Worm (Caenorhabditis elegans) whole organism, late embryonic: ENCODE data around the gene acbp-4.
A peak's percentile ranks its signal among the peaks of the same experiment; 100 is the strongest.

Source experiments
- C08G9.2 ChIP-seq: sonication (generic microtip); optimal IDR thresholded peaks from 2 replicates; lab custom pipeline; 2016; ENCODE audit warnings: mild to moderate bottlenecking, missing genetic modification characterization, moderate library complexity, missing compliant biosample characterization
- F13H6.1 ChIP-seq: sonication (generic microtip); optimal IDR thresholded peaks from 2 replicates; lab custom pipeline; 2016; ENCODE audit warnings: missing genetic modification characterization, missing compliant biosample characterization
- K02D7.2 ChIP-seq: sonication (generic microtip); optimal IDR thresholded peaks from 2 replicates; lab custom pipeline; 2017; ENCODE audit warnings: mild to moderate bottlenecking, missing genetic modification characterization, missing compliant biosample characterization
- K09A11.1 ChIP-seq: sonication (generic microtip); optimal IDR thresholded peaks from 2 replicates; lab custom pipeline; 2017; ENCODE audit warnings: antibody characterized with exemption, mild to moderate bottlenecking, missing genetic modification characterization, missing compliant biosample characterization; ENCODE audit not compliant: insufficient read depth
- ahr-1 ChIP-seq: sonication (generic microtip); optimal IDR thresholded peaks from 2 replicates; lab custom pipeline; 2016; ENCODE audit warnings: missing genetic modification characterization, missing compliant biosample characterization
- ceh-14 ChIP-seq: sonication (generic microtip); optimal IDR thresholded peaks from 2 replicates; lab custom pipeline; 2016; ENCODE audit warnings: missing genotype, missing genetic modification characterization, missing compliant biosample characterization
- ceh-18 ChIP-seq: sonication (generic microtip); optimal IDR thresholded peaks from 2 replicates; lab custom pipeline; 2016; ENCODE audit warnings: missing genetic modification characterization, missing compliant biosample characterization
- ceh-22 ChIP-seq: sonication (generic microtip); optimal IDR thresholded peaks from 2 replicates; lab custom pipeline; 2017; ENCODE audit warnings: missing biosample characterization, missing genetic modification characterization
- ceh-24 ChIP-seq: sonication (generic microtip); optimal IDR thresholded peaks from 2 replicates; lab custom pipeline; 2016; ENCODE audit warnings: mild to moderate bottlenecking, missing genetic modification characterization, missing compliant biosample characterization
- ceh-31 ChIP-seq: sonication (generic microtip); optimal IDR thresholded peaks from 2 replicates; lab custom pipeline; 2016; ENCODE audit warnings: missing genetic modification characterization, missing compliant biosample characterization
- ceh-48 ChIP-seq: sonication (generic microtip); optimal IDR thresholded peaks from 2 replicates; lab custom pipeline; 2016; ENCODE audit warnings: missing genetic modification characterization, inconsistent platforms, missing compliant biosample characterization
- che-1 ChIP-seq: sonication (generic microtip); optimal IDR thresholded peaks from 2 replicates; lab custom pipeline; 2016; ENCODE audit warnings: mild to moderate bottlenecking, missing genetic modification characterization, missing compliant biosample characterization
- dmd-4 ChIP-seq: sonication (generic microtip); optimal IDR thresholded peaks from 2 replicates; lab custom pipeline; 2016; ENCODE audit warnings: borderline replicate concordance, missing genetic modification characterization, missing compliant biosample characterization
- elt-2 ChIP-seq: sonication (generic microtip); optimal IDR thresholded peaks from 2 replicates; lab custom pipeline; 2016; ENCODE audit warnings: missing genetic modification reagents, missing genetic modification characterization, missing compliant biosample characterization
- ets-4 ChIP-seq: sonication (generic microtip); optimal IDR thresholded peaks from 2 replicates; lab custom pipeline; 2016; ENCODE audit warnings: missing genetic modification characterization, missing compliant biosample characterization
- fax-1 ChIP-seq: sonication (generic microtip); optimal IDR thresholded peaks from 2 replicates; lab custom pipeline; 2016; ENCODE audit warnings: missing genotype, missing genetic modification characterization, missing compliant biosample characterization
- fkh-10 ChIP-seq: fragments of 150-350 bp; optimal IDR thresholded peaks from 2 replicates; lab custom pipeline; 2014; ENCODE audit warnings: missing biosample characterization, missing genetic modification reagents, missing genetic modification characterization
- hlh-30 ChIP-seq: sonication (generic microtip); optimal IDR thresholded peaks from 2 replicates; lab custom pipeline; 2017; ENCODE audit warnings: antibody characterized with exemption, missing genetic modification characterization, missing compliant biosample characterization; ENCODE audit not compliant: insufficient read depth
- lim-6 ChIP-seq: sonication (generic microtip); optimal IDR thresholded peaks from 2 replicates; lab custom pipeline; 2016; ENCODE audit warnings: missing genetic modification characterization, missing compliant biosample characterization
- nfya-1 ChIP-seq: sonication (generic microtip); optimal IDR thresholded peaks from 2 replicates; lab custom pipeline; 2017; ENCODE audit warnings: missing genetic modification characterization, mild to moderate bottlenecking, missing compliant biosample characterization, antibody characterized with exemption, moderate library complexity
- npax-4 ChIP-seq: sonication (generic microtip); optimal IDR thresholded peaks from 2 replicates; lab custom pipeline; 2016; ENCODE audit warnings: missing genetic modification characterization, missing compliant biosample characterization
- odd-2 ChIP-seq: sonication (generic microtip); optimal IDR thresholded peaks from 2 replicates; lab custom pipeline; 2017; ENCODE audit warnings: antibody characterized with exemption, mild to moderate bottlenecking, missing genetic modification characterization, missing compliant biosample characterization
- pha-2 ChIP-seq: sonication (generic microtip); optimal IDR thresholded peaks from 2 replicates; lab custom pipeline; 2017; ENCODE audit warnings: mild to moderate bottlenecking, missing genetic modification characterization, missing compliant biosample characterization
- pha-4 ChIP-seq: fragments of 150-350 bp; optimal IDR thresholded peaks from 2 replicates; lab custom pipeline; 2018; ENCODE audit warnings: missing biosample characterization, missing genetic modification reagents, missing genetic modification characterization
- pqm-1 ChIP-seq: sonication (generic microtip); optimal IDR thresholded peaks from 2 replicates; lab custom pipeline; 2016; ENCODE audit warnings: missing genetic modification characterization, missing compliant biosample characterization
- pros-1 ChIP-seq: fragments of 150-350 bp; optimal IDR thresholded peaks from 2 replicates; lab custom pipeline; 2014; ENCODE audit warnings: missing biosample characterization, missing genetic modification reagents, missing genetic modification characterization
- ref-2 ChIP-seq: sonication (generic microtip); optimal IDR thresholded peaks from 2 replicates; lab custom pipeline; 2016; ENCODE audit warnings: missing genetic modification characterization, missing compliant biosample characterization
- rnt-1 ChIP-seq: sonication (generic microtip); optimal IDR thresholded peaks from 2 replicates; lab custom pipeline; 2016; ENCODE audit warnings: missing genetic modification characterization, missing compliant biosample characterization
- sdc-2 ChIP-seq: sonication (generic microtip); optimal IDR thresholded peaks from 2 replicates; lab custom pipeline; 2016; ENCODE audit warnings: missing genotype, missing genetic modification characterization, missing compliant biosample characterization
- sox-2 ChIP-seq: fragments of 200-800 bp; sonication (Bioruptor generic); IDR thresholded peaks from 2 replicates; pipeline ENCODE4 v1.3.6; 2022; ENCODE audit warnings: missing genetic modification reagents, missing genetic modification characterization, missing compliant biosample characterization
- tbx-7 ChIP-seq: sonication (generic microtip); optimal IDR thresholded peaks from 2 replicates; lab custom pipeline; 2016; ENCODE audit warnings: missing genotype, missing genetic modification characterization, missing compliant biosample characterization
- unc-42 ChIP-seq: sonication (generic microtip); optimal IDR thresholded peaks from 2 replicates; lab custom pipeline; 2016; ENCODE audit warnings: missing genotype, missing genetic modification characterization, missing compliant biosample characterization
- unc-86 ChIP-seq: sonication (generic microtip); optimal IDR thresholded peaks from 2 replicates; lab custom pipeline; 2016; ENCODE audit warnings: missing genetic modification characterization, missing compliant biosample characterization
- zip-5 ChIP-seq: sonication (generic microtip); optimal IDR thresholded peaks from 2 replicates; lab custom pipeline; 2016; ENCODE audit warnings: missing genetic modification characterization, missing compliant biosample characterization

Gene acbp-4

ce11 chrIII:7287503-7287902 lies 21.4 kb downstream of the acbp-4 start, which contains the start of gene ykt-6:
ykt-6 (minus strand) TSS chrIII:7287603.
- TF ChIP-seq ceh-31 (no peak), ceh-24 (tag; lab: Kevin White, UChicago) (no peak)

ce11 chrIII:7285783-7286182 lies 23.1 kb downstream of the acbp-4 start, which contains the start of gene pho-5:
pho-5 (minus strand) TSS chrIII:7285883.
- TF ChIP-seq che-1: no peak
- no peak for TF ChIP-seq hlh-30 (tag; lab: Kevin White, UChicago)
- no peak for TF ChIP-seq K02D7.2 (tag; lab: Kevin White, UChicago)
- no peak for TF ChIP-seq F13H6.1 (tag; lab: Kevin White, UChicago)
- TF ChIP-seq pha-2 (tag; lab: Kevin White, UChicago): no peak
- TF ChIP-seq K09A11.1 (tag; lab: Kevin White, UChicago): no peak
- no peak for TF ChIP-seq sdc-2
- TF ChIP-seq ref-2: no peak
- TF ChIP-seq elt-2 (tag; lab: Kevin White, UChicago): no peak
- no peak for TF ChIP-seq ceh-18
- no peak for TF ChIP-seq fax-1 (tag; lab: Kevin White, UChicago)
- TF ChIP-seq C08G9.2 (tag; lab: Kevin White, UChicago): no peak
- TF ChIP-seq dmd-4: no peak
- TF ChIP-seq lim-6: no peak
- TF ChIP-seq zip-5 (tag; lab: Kevin White, UChicago): no peak

ce11 chrIII:7281179-7281578 lies 27.7 kb downstream of the acbp-4 start, which contains the start of gene B0361.3:
B0361.3 (plus strand) TSS chrIII:7281462.
- peak; percentile 2 for TF ChIP-seq unc-42 (tag; lab: Kevin White, UChicago)
- no peak for TF ChIP-seq pha-4 (tag; lab: Kevin White, UChicago)
- no peak for TF ChIP-seq fkh-10 (GFP tag; lab: Kevin White, UChicago)
- TF ChIP-seq, all 69 proteins: peak for 1

- TF ChIP-seq ahr-1 (no peak), unc-86 (tag; lab: Kevin White, UChicago) (no peak), pqm-1 (tag; lab: Kevin White, UChicago) (no peak), dmd-4 (no peak), K09A11.1 (tag; lab: Kevin White, UChicago) (no peak), rnt-1 (tag; lab: Kevin White, UChicago) (no peak), odd-2 (tag; lab: Kevin White, UChicago) (no peak), elt-2 (tag; lab: Kevin White, UChicago) (no peak), tbx-7 (tag; lab: Kevin White, UChicago) (no peak), ceh-14 (no peak), npax-4 (tag; lab: Kevin White, UChicago) (no peak), ceh-22 (tag; lab: Kevin White, UChicago) (no peak), ceh-31 (no peak)
Measured at ce11 chrIII:7278491-7278890, 30.4 kb downstream of the acbp-4 start.

ce11 chrIII:7277228-7277627 lies 31.7 kb downstream of the acbp-4 start, which contains the start of the genes spot-1 and B0361.11:
spot-1 (minus strand) TSS chrIII:7277274.
B0361.11 (plus strand) TSS chrIII:7277599.
- peak; percentile 31 for TF ChIP-seq hlh-30 (tag; lab: Kevin White, UChicago)
- no peak for TF ChIP-seq ets-4 (tag; lab: Kevin White, UChicago)
- TF ChIP-seq sox-2 (GFP tag; lab: Robert Waterston, UW): no peak
- TF ChIP-seq nfya-1 (tag; lab: Kevin White, UChicago): peak; percentile 23
- TF ChIP-seq ceh-22 (tag; lab: Kevin White, UChicago): no peak
- TF ChIP-seq unc-42 (tag; lab: Kevin White, UChicago): peak; percentile 2
- no peak for TF ChIP-seq fkh-10 (GFP tag; lab: Kevin White, UChicago)
- TF ChIP-seq ref-2: no peak
- TF ChIP-seq ceh-48 (tag; lab: Kevin White, UChicago): peak; percentile 19
- TF ChIP-seq pros-1 (tag; lab: Kevin White, UChicago): no peak
- peak; percentile 18 for TF ChIP-seq elt-2 (tag; lab: Kevin White, UChicago)
